Fruit fly (Drosophila melanogaster): Measurements from ENCODE around the gene tal-AA.
A peak's percentile ranks its signal among the peaks of the same experiment; 100 is the strongest.

The tal-AA gene

DNA sequence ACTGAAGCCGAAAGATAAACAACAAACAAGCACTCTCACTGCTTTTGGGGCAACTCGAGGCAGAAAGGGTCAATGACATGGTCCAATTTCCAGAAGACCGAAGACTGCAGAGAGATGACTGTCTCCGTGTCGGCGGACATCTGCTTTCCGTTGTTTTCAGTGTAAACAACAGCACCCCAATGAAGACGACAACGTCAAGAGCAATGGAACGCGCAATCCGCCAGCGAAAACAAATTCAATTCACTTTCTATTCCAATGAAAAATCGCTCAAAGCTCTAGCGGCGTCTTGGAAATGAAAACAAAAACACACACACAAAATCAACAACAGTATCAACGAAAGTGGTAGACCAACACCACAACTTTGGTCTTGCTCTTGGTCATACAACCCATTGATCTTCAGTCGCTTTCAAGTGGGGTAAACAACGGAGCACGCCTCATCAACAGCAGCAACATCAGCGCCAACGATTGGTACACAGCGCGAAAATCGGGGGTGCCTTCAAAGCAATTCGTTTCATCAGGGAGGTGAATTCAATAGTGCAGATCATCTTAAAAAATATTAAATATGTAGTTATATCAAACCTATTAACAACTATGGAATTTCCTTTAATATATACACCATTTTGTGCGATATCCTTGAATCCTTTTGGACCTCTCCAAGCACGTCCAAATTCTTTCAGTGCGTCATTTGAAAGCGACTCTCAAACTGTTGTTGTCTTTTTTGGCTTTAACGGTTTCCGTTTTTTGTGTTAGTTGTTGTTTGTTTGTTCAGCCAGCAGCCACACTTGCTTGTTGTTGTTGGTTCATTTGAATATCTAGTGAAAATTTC, 4.8 kb downstream of the tal-AA start (continued):
- TF ChIP-seq tap (tag; optimal IDR thresholded peaks at IDR 0.05) (peak; percentile 45), CG12155 (GFP tag; optimal IDR thresholded peaks at IDR 0.05) (peak; percentile 20), Adf1 (GFP tag; IDR thresholded peaks at IDR 0.05) (no peak), HHEX (GFP tag; optimal IDR thresholded peaks at IDR 0.05) (peak; percentile 11), CG1602 (GFP tag; optimal IDR thresholded peaks at IDR 0.05) (peak; percentile 29), Fer2 (tag; optimal IDR thresholded peaks at IDR 0.05) (no peak), fd3F (GFP tag; optimal IDR thresholded peaks at IDR 0.05) (no peak), lilli (GFP tag; optimal IDR thresholded peaks at IDR 0.05) (no peak), CG14710 (tag; optimal IDR thresholded peaks at IDR 0.05) (peak; percentile 54), CG12391 (tag; optimal IDR thresholded peaks at IDR 0.05) (peak; percentile 70), CG1233 (GFP tag; optimal IDR thresholded peaks at IDR 0.05) (peak; percentile 4), gem (tag; optimal IDR thresholded peaks at IDR 0.05) (peak; percentile 85), chn (GFP tag; optimal IDR thresholded peaks at IDR 0.05) (no peak), Mes4 (GFP tag; optimal IDR thresholded peaks at IDR 0.05) (no peak), Sin3A (optimal IDR thresholded peaks at IDR 0.05) (no peak), row (GFP tag; IDR thresholded peaks at IDR 0.05) (peak; percentile 58), CG8765 (GFP tag; IDR thresholded peaks at IDR 0.05) (no peak), shn (GFP tag; optimal IDR thresholded peaks at IDR 0.05) (no peak), Fer1 (GFP tag; optimal IDR thresholded peaks at IDR 0.05) (no peak), ap (GFP tag; IDR thresholded peaks at IDR 0.05) (no peak; the same call in 1 of the 2 replicates), CG8089 (GFP tag; optimal IDR thresholded peaks at IDR 0.05) (peak; percentile 7), CG8944 (GFP tag; optimal IDR thresholded peaks at IDR 0.05) (peak; percentile 32), corto (GFP tag; optimal IDR thresholded peaks at IDR 0.05) (no peak), slou (GFP tag; optimal IDR thresholded peaks at IDR 0.05) (peak; percentile 1), CG4854 (GFP tag; optimal IDR thresholded peaks at IDR 0.05) (peak; percentile 44), fd64A (GFP tag; optimal IDR thresholded peaks at IDR 0.05) (peak; percentile 16), ranshi (GFP tag; IDR thresholded peaks at IDR 0.05) (peak; percentile 57; the same call in 1 of the 2 replicates), Abd-B (GFP tag; optimal IDR thresholded peaks at IDR 0.05) (peak; percentile 53), ken (GFP tag; IDR thresholded peaks at IDR 0.05) (peak; percentile 62; the same call in 2 of the 3 replicates), CG2116 (GFP tag; optimal IDR thresholded peaks at IDR 0.05) (no peak), nau (GFP tag; optimal IDR thresholded peaks at IDR 0.05) (peak; percentile 30), lola (GFP tag; optimal IDR thresholded peaks at IDR 0.05) (peak in 1 of 3 experiments; percentile 71), CG10543 (GFP tag; optimal IDR thresholded peaks at IDR 0.05) (peak; percentile 46), CG3163 (GFP tag; optimal IDR thresholded peaks at IDR 0.05) (no peak), schlank (tag; optimal IDR thresholded peaks at IDR 0.05) (no peak), klu (GFP tag; IDR thresholded peaks at IDR 0.05) (no peak), grn (GFP tag; optimal IDR thresholded peaks at IDR 0.05) (no peak), unpg (GFP tag; optimal IDR thresholded peaks at IDR 0.05) (peak; percentile 79), disco-r (GFP tag; optimal IDR thresholded peaks at IDR 0.05) (no peak), grau (tag; optimal IDR thresholded peaks at IDR 0.05) (peak; percentile 72), bigmax (GFP tag; optimal IDR thresholded peaks at IDR 0.05) (no peak), al (GFP tag; IDR thresholded peaks at IDR 0.05) (no peak), CG15696 (tag; optimal IDR thresholded peaks at IDR 0.05) (no peak), en (GFP tag; optimal IDR thresholded peaks at IDR 0.05) (no peak), CG10979 (tag; optimal IDR thresholded peaks at IDR 0.05) (peak; percentile 82), CG12236 (GFP tag; optimal IDR thresholded peaks at IDR 0.05) (peak; percentile 37), slbo (GFP tag; IDR thresholded peaks at IDR 0.05) (peak; percentile 13; the same call in 1 of the 2 replicates), oc (tag; optimal IDR thresholded peaks at IDR 0.05) (peak; percentile 79), PHDP (tag; optimal IDR thresholded peaks at IDR 0.05) (peak; percentile 61)
